Fruit fly (Drosophila melanogaster) whole organism, wandering third instar larva: ENCODE measurements around the gene CG1024.

Source experiments
- Abd-B ChIP-seq: fragments of >200 bp; optimal IDR thresholded peaks from 2 replicates; lab custom pipeline; 2017; ENCODE audit warnings: missing biosample characterization, missing genetic modification characterization
- CG32264 ChIP-seq: fragments of 200-800 bp; sonication (Bioruptor generic); optimal IDR thresholded peaks from 2 replicates; lab custom pipeline; 2016; ENCODE audit warnings: missing biosample characterization, missing genetic modification characterization
- CG9705 ChIP-seq: fragments of 200-800 bp; sonication (Bioruptor generic); optimal IDR thresholded peaks from 2 replicates; lab custom pipeline; 2018; ENCODE audit warnings: missing biosample characterization, mild to moderate bottlenecking, missing genetic modification characterization
- CrebA ChIP-seq: fragments of 200-800 bp; sonication (Bioruptor generic); optimal IDR thresholded peaks from 2 replicates; lab custom pipeline; 2016; ENCODE audit warnings: missing biosample characterization, mild to moderate bottlenecking, missing genetic modification characterization, borderline replicate concordance
- Dif ChIP-seq: fragments of 200-275, 200-300 bp; sonication (Bioruptor generic); optimal IDR thresholded peaks from 2 replicates; lab custom pipeline; 2018; ENCODE audit warnings: missing biosample characterization, missing genetic modification characterization; ENCODE audit not compliant: partially characterized antibody
- GATAd ChIP-seq: sonication (Bioruptor generic); optimal IDR thresholded peaks from 2 replicates; lab custom pipeline; 2016; ENCODE audit warnings: missing biosample characterization, missing genetic modification characterization
- HLH106 ChIP-seq: fragments of 200-800 bp; optimal IDR thresholded peaks from 3 replicates; lab custom pipeline; 2019; ENCODE audit warnings: missing biosample characterization, mild to moderate bottlenecking, missing genetic modification characterization, moderate library complexity
- Hnf4 ChIP-seq: fragments of 200-800 bp; sonication (Bioruptor generic); optimal IDR thresholded peaks from 2 replicates; lab custom pipeline; 2016; ENCODE audit warnings: missing biosample characterization, mild to moderate bottlenecking, missing genetic modification characterization
- Hr83 ChIP-seq: fragments of 200-300 bp; sonication (Bioruptor generic); optimal IDR thresholded peaks from 2 replicates; lab custom pipeline; 2016; ENCODE audit warnings: missing biosample characterization, mild to moderate bottlenecking, missing genetic modification characterization, moderate library complexity; ENCODE audit not compliant: poor library complexity, severe bottlenecking
- Myc ChIP-seq: fragments of >200 bp; optimal IDR thresholded peaks from 2 replicates; lab custom pipeline; 2017
- N ChIP-seq: fragments of >200 bp; optimal IDR thresholded peaks from 2 replicates; lab custom pipeline; 2018; ENCODE audit warnings: missing biosample characterization, missing external identifiers, missing genetic modification characterization
- OdsH ChIP-seq: fragments of 200-800 bp; sonication (Bioruptor generic); optimal IDR thresholded peaks from 2 replicates; lab custom pipeline; 2016; ENCODE audit warnings: missing biosample characterization, mild to moderate bottlenecking, missing genetic modification characterization
- Rel ChIP-seq, 2 experiments: fragments of 200-800 bp; sonication (Bioruptor generic) in 1 of 2; optimal IDR thresholded peaks; 2 replicates in 1 of 2; 3 replicates in 1 of 2; lab custom pipeline; 2016 to 2019; ENCODE audit warnings: mild to moderate bottlenecking in 2 of 2, missing biosample characterization in 2 of 2, missing genetic modification characterization in 2 of 2, moderate library complexity in 1 of 2
- Vsx2 ChIP-seq: fragments of 200-300, 225-300 bp; sonication (Bioruptor generic); optimal IDR thresholded peaks from 2 replicates; lab custom pipeline; 2018; ENCODE audit warnings: missing biosample characterization, missing genetic modification characterization; ENCODE audit not compliant: partially characterized antibody
- br ChIP-seq: fragments of 200-800 bp; sonication (Bioruptor generic); optimal IDR thresholded peaks from 2 replicates; lab custom pipeline; 2016; ENCODE audit warnings: missing biosample characterization, missing genetic modification characterization
- brk ChIP-seq: fragments of 200-800 bp; sonication (Bioruptor generic); optimal IDR thresholded peaks from 2 replicates; lab custom pipeline; 2016; ENCODE audit warnings: missing biosample characterization, mild to moderate bottlenecking, missing genetic modification characterization
- dmrt93B ChIP-seq: fragments of 200-800 bp; sonication (Bioruptor generic); optimal IDR thresholded peaks from 2 replicates; lab custom pipeline; 2018; ENCODE audit warnings: missing biosample characterization, mild to moderate bottlenecking, missing genetic modification characterization
- dsf ChIP-seq: sonication (Bioruptor generic); optimal IDR thresholded peaks from 2 replicates; lab custom pipeline; 2016; ENCODE audit warnings: missing biosample characterization, missing genetic modification characterization, borderline replicate concordance
- ey ChIP-seq: fragments of 200-800 bp; sonication (Bioruptor generic); optimal IDR thresholded peaks from 2 replicates; lab custom pipeline; 2016; ENCODE audit warnings: missing biosample characterization, missing genetic modification characterization
- foxo ChIP-seq, 2 experiments: fragments of 200-800 bp; sonication (Bioruptor generic); optimal IDR thresholded peaks; 2 replicates in 1 of 2; 3 replicates in 1 of 2; lab custom pipeline; 2016 to 2017; ENCODE audit warnings: missing biosample characterization in 2 of 2, missing genetic modification characterization in 2 of 2
- fru ChIP-seq: fragments of 200-800 bp; sonication (Bioruptor generic); optimal IDR thresholded peaks from 3 replicates; lab custom pipeline; 2016; ENCODE audit warnings: missing biosample characterization, mild to moderate bottlenecking, missing genetic modification characterization
- h ChIP-seq: fragments of 200-800 bp; sonication (Bioruptor generic); optimal IDR thresholded peaks from 3 replicates; lab custom pipeline; 2016; ENCODE audit warnings: missing biosample characterization, mild to moderate bottlenecking, missing genetic modification characterization
- jim ChIP-seq: fragments of 175-275, 200-325 bp; sonication (Bioruptor generic); optimal IDR thresholded peaks from 2 replicates; lab custom pipeline; 2016; ENCODE audit warnings: missing biosample characterization, mild to moderate bottlenecking, missing genetic modification characterization
- lola ChIP-seq: fragments of >200 bp; optimal IDR thresholded peaks from 2 replicates; lab custom pipeline; 2017; ENCODE audit warnings: missing biosample characterization, missing genetic modification characterization
- pan ChIP-seq: fragments of >200 bp; optimal IDR thresholded peaks from 2 replicates; lab custom pipeline; 2017
- rgr ChIP-seq: fragments of 200-800 bp; sonication (Bioruptor generic); optimal IDR thresholded peaks from 3 replicates; lab custom pipeline; 2016; ENCODE audit warnings: missing biosample characterization, mild to moderate bottlenecking, missing genetic modification characterization
- sage ChIP-seq: fragments of 200-800 bp; sonication (Bioruptor generic); optimal IDR thresholded peaks from 2 replicates; lab custom pipeline; 2016; ENCODE audit warnings: missing biosample characterization, mild to moderate bottlenecking, missing genetic modification characterization
- sv ChIP-seq: fragments of 200-800 bp; sonication (Bioruptor generic); optimal IDR thresholded peaks from 3 replicates; lab custom pipeline; 2016; ENCODE audit warnings: missing biosample characterization, missing genetic modification characterization
- tai ChIP-seq: sonication (Bioruptor generic); optimal IDR thresholded peaks from 2 replicates; lab custom pipeline; 2016; ENCODE audit warnings: missing biosample characterization, missing genetic modification characterization
- usp ChIP-seq: fragments of >200 bp; optimal IDR thresholded peaks from 2 replicates; lab custom pipeline; 2017; ENCODE audit warnings: missing biosample characterization, missing genetic modification characterization
- woc ChIP-seq: sonication (Bioruptor generic); optimal IDR thresholded peaks from 2 replicates; lab custom pipeline; 2016; ENCODE audit warnings: missing biosample characterization, mild to moderate bottlenecking, missing genetic modification characterization

The CG1024 gene

DNA sequence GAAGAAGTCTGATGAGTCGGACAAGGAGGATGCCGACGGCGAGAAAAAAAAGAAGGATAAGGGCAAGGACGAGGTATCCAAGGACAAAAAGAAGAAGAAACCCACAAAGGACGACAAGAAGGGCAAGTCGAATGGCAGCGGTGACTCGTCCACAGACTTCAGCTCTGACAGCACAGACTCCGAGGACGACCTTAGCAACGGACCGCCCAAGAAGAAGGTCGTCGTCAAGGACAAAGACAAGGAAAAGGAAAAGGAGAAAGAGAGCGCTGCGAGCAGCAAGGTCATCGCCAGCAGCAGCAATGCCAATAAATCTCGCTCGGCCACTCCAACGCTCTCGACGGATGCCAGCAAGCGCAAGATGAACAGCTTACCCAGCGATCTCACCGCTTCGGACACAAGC lies 1.7 kb upstream of the CG1024 start:
- TF ChIP-seq jim = no peak
- TF ChIP-seq Hnf4 (GFP tag; lab: Kevin White, UChicago) = no peak
- no peak for TF ChIP-seq GATAd (GFP tag; lab: Kevin White, UChicago)
- TF ChIP-seq CrebA (GFP tag; lab: Kevin White, UChicago) = no peak
- TF ChIP-seq lola (GFP tag; lab: Kevin White, UChicago) = no peak
- TF ChIP-seq fru = no peak
- no peak for TF ChIP-seq tai (GFP tag; lab: Kevin White, UChicago)
- TF ChIP-seq Dif = no peak
- no peak for TF ChIP-seq sv (GFP tag; lab: Kevin White, UChicago)
- TF ChIP-seq CG32264 = no peak
- no peak for TF ChIP-seq foxo (GFP tag; optimal IDR thresholded peaks at IDR 0.05; lab: Kevin White, UChicago)
- TF ChIP-seq sage (GFP tag; lab: Kevin White, UChicago) = no peak
- no peak for TF ChIP-seq usp (GFP tag; lab: Kevin White, UChicago)
- no peak for TF ChIP-seq br (GFP tag; lab: Kevin White, UChicago)
- TF ChIP-seq rgr = no peak
- no peak for TF ChIP-seq dsf (GFP tag; lab: Kevin White, UChicago)
- no peak for TF ChIP-seq Vsx2 (GFP tag; lab: Kevin White, UChicago)

DNA sequence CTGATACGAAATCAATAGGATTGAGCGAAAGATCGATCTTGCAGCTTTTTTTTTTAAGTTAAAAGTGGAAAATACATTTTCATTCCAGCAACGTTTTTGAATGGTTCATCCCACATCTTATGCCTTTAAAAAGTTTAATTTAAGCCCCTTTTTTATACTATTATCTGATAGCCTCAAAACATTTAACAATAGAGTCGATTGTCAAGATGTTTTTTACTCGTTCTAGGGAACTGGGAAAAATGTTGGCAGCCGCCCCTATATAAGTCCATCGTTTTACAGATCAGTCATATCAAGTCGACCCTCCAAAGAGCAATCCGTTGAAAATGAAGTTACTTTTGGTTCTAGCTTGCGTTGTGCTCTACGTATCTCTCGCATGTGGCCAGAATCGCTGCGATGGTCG lies 2.6 kb downstream of the CG1024 start, which contains the start of gene CG42537:
Gene CG42537 (plus strand): TSS at position 301 of the 400 bp plus-strand sequence.
- no peak for TF ChIP-seq Myc (lab: Kevin White, UChicago)
- no peak for TF ChIP-seq Hr83 (GFP tag; lab: Kevin White, UChicago)
- no peak for TF ChIP-seq Rel (GFP tag; optimal IDR thresholded peaks at IDR 0.05; lab: Kevin White, UChicago)
- no peak for TF ChIP-seq Rel (tag; optimal IDR thresholded peaks at IDR 0.05; lab: Kevin White, UChicago)
- TF ChIP-seq foxo (GFP tag; optimal IDR thresholded peaks at IDR 0.05; lab: Kevin White, UChicago) = no peak
- TF ChIP-seq dsf (GFP tag; lab: Kevin White, UChicago) = no peak
- TF ChIP-seq brk (GFP tag; lab: Kevin White, UChicago) = no peak
- no peak for TF ChIP-seq br (GFP tag; lab: Kevin White, UChicago)
- TF ChIP-seq, all 38 proteins: peak for 0

DNA sequence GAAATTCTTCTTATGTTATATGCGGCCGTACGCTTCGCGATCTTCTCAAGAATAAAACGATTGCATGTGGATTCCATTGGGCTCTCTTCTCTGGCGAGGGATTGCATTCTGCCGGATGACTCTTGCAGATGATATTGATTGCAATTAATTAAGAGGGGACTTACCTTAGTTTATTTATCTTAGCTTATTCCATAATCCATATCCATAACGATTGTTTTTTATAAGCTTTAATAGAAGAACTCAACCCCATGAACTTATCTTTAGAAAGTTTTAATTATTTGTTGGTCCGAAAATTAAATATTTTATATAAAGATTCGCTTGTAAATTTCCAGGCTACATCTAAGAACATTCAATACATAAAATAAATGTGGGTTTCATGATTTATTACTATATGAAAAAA lies 4.2 kb downstream of the CG1024 start, which contains the start of gene CRAT:
Gene CRAT (minus strand): TSS at position 101 of the 400 bp plus-strand sequence.
- TF ChIP-seq Abd-B (GFP tag; lab: Kevin White, UChicago) (no peak), CG9705 (no peak), GATAd (GFP tag; lab: Kevin White, UChicago) (no peak), HLH106 (tag; lab: Kevin White, UChicago) (no peak), tai (GFP tag; lab: Kevin White, UChicago) (no peak), N (GFP tag; lab: Kevin White, UChicago) (no peak), Hnf4 (GFP tag; lab: Kevin White, UChicago) (no peak)

DNA sequence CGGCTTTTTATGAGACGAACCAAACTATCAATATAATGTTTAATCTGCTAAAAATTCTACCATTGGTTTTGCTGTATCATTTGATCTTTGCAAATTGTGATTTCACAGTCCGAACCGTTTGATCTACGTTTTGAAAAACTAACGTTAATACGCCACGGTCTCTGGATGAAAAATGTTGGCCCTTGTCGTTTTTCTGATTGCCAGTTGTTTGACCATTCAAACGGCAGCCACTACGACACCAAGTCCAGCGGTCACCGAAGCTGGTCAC lies 5.9 kb downstream of the CG1024 start, which contains the start of gene CG42564:
Gene CG42564 (plus strand): TSS at position 169 of the 268 bp plus-strand sequence.
- TF ChIP-seq ey (no peak), brk (GFP tag; lab: Kevin White, UChicago) (no peak), woc (GFP tag; lab: Kevin White, UChicago) (no peak), sv (GFP tag; lab: Kevin White, UChicago) (no peak), tai (GFP tag; lab: Kevin White, UChicago) (no peak), pan (lab: Kevin White, UChicago) (no peak), dmrt93B (GFP tag; lab: Kevin White, UChicago) (no peak), OdsH (GFP tag; lab: Kevin White, UChicago) (no peak), Rel (GFP tag; optimal IDR thresholded peaks at IDR 0.05; lab: Kevin White, UChicago) (no peak), Rel (tag; optimal IDR thresholded peaks at IDR 0.05; lab: Kevin White, UChicago) (no peak), N (GFP tag; lab: Kevin White, UChicago) (no peak), br (GFP tag; lab: Kevin White, UChicago) (no peak), h (GFP tag; lab: Kevin White, UChicago) (no peak)
